Fruit fly (Drosophila melanogaster) whole organism, prepupa: Measurements from ENCODE around the gene CG10116.
A peak's percentile ranks its signal among the peaks of the same experiment; 100 is the strongest.

Experiments used
- Blimp-1 ChIP-seq: fragments of 200-800 bp; sonication (Bioruptor generic); optimal IDR thresholded peaks from 3 replicates; lab custom pipeline; 2017; ENCODE audit warnings: missing biosample characterization, missing genetic modification characterization, mild to moderate bottlenecking, moderate library complexity, missing genetic modification reagents
- CG4318 ChIP-seq: fragments of 200-800 bp; sonication (Bioruptor generic); optimal IDR thresholded peaks from 3 replicates; lab custom pipeline; 2017; ENCODE audit warnings: missing biosample characterization, mild to moderate bottlenecking, missing genetic modification characterization
- CG9139 ChIP-seq: fragments of 200-800 bp; sonication (Bioruptor generic); optimal IDR thresholded peaks from 3 replicates; lab custom pipeline; 2017; ENCODE audit warnings: missing biosample characterization, mild to moderate bottlenecking, missing genetic modification characterization
- Hr4 ChIP-seq: fragments of 200-800 bp; sonication (Bioruptor generic); optimal IDR thresholded peaks from 3 replicates; lab custom pipeline; 2016; ENCODE audit warnings: missing biosample characterization, missing genetic modification characterization
- Lpt ChIP-seq: fragments of 200-800 bp; sonication (Bioruptor generic); optimal IDR thresholded peaks from 3 replicates; lab custom pipeline; 2016; ENCODE audit warnings: missing biosample characterization, missing genetic modification characterization
- Met ChIP-seq: fragments of 200-800 bp; sonication (Bioruptor generic); optimal IDR thresholded peaks from 3 replicates; lab custom pipeline; 2016; ENCODE audit warnings: missing biosample characterization, missing genetic modification characterization
- OdsH ChIP-seq: fragments of 200-800 bp; sonication (Bioruptor generic); optimal IDR thresholded peaks from 3 replicates; lab custom pipeline; 2016; ENCODE audit warnings: missing biosample characterization, missing genetic modification characterization
- achi ChIP-seq: fragments of 200-800 bp; sonication (Bioruptor generic); optimal IDR thresholded peaks from 3 replicates; lab custom pipeline; 2016; ENCODE audit warnings: missing biosample characterization, missing genetic modification characterization
- cyc ChIP-seq: fragments of 200-800 bp; sonication (Bioruptor generic); optimal IDR thresholded peaks from 3 replicates; lab custom pipeline; 2016; ENCODE audit warnings: missing biosample characterization, missing genetic modification characterization

DNA sequence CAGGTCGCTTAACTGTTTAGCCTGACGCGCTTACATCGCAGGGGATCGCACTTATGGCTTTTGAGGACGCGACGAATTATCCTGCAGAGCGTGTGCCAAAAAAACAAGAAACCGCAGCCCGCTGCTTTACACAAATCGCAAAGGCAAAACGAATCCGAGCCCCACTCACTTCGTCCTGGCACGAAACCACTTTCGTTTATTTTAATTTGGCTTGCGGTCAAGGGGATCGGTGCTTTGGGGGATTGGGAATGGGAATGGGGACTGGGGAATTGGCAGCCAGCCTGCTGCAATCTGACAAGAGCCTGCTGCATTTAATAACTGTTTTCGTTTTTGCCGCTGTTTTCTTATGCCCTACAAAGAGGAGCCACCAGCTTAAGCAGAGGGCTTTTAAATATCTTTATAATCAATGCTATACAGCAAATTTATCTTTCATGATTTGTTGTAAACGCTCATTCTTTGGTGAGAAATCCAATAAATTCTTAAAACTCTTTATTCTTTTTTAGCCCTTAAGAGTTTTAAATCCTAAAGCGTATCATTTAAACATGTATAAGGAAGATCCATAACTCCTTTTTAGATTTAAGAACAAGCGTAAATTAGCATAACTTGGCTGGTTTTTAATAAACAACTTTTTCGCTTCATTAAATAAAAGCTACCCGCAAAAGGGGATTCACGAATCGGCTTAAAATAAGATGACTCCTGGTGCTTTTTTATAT, 47.1 kb downstream of the CG10116 start:
- no peak for TF ChIP-seq CG9139 (GFP tag; lab: Kevin White, UChicago)
- no peak for TF ChIP-seq Hr4 (GFP tag; lab: Kevin White, UChicago)
- peak; percentile 94 for TF ChIP-seq Blimp-1 (GFP tag; lab: Kevin White, UChicago)
- TF ChIP-seq Met (GFP tag; lab: Kevin White, UChicago), result peak; percentile 62
- TF ChIP-seq Lpt, result no peak
- TF ChIP-seq achi (GFP tag; lab: Kevin White, UChicago), result peak; percentile 15
- TF ChIP-seq CG4318, result no peak
- peak; percentile 32 for TF ChIP-seq OdsH (GFP tag; lab: Kevin White, UChicago)
- peak; percentile 48 for TF ChIP-seq cyc (GFP tag; lab: Kevin White, UChicago)
